Fruit fly (Drosophila melanogaster) whole organism, prepupa: ENCODE measurements around the gene Npc1a.

Source experiments
- Blimp-1 ChIP-seq: fragments of 200-800 bp; sonication (Bioruptor generic); optimal IDR thresholded peaks from 3 replicates; lab custom pipeline; 2017; ENCODE audit warnings: missing biosample characterization, missing genetic modification characterization, mild to moderate bottlenecking, moderate library complexity, missing genetic modification reagents
- CG10631 ChIP-seq: fragments of 200-800 bp; sonication (Bioruptor generic); optimal IDR thresholded peaks from 2 replicates; lab custom pipeline; 2016; ENCODE audit warnings: missing biosample characterization, missing genetic modification characterization
- CG10669 ChIP-seq: fragments of 200-800 bp; sonication (Bioruptor generic); optimal IDR thresholded peaks from 3 replicates; lab custom pipeline; 2018; ENCODE audit warnings: missing biosample characterization, mild to moderate bottlenecking, missing genetic modification characterization, moderate library complexity
- CG11294 ChIP-seq: fragments of 200-800 bp; sonication (Bioruptor generic); IDR thresholded peaks from 2 replicates; pipeline ENCODE4 v1.3.6; 2022; ENCODE audit warnings: missing biosample characterization, missing genetic modification characterization
- CG11902 ChIP-seq: fragments of 200-800 bp; sonication (Bioruptor generic); optimal IDR thresholded peaks from 3 replicates; lab custom pipeline; 2016; ENCODE audit warnings: missing biosample characterization, missing genetic modification characterization
- CG15336 ChIP-seq: fragments of 200-800 bp; sonication (Bioruptor generic); IDR thresholded peaks from 2 replicates; pipeline ENCODE4 v1.3.6; 2022; ENCODE audit warnings: missing biosample characterization, missing genetic modification characterization
- CG1621 ChIP-seq: fragments of 200-800 bp; sonication (Bioruptor generic); optimal IDR thresholded peaks from 3 replicates; lab custom pipeline; 2018; ENCODE audit warnings: missing biosample characterization, mild to moderate bottlenecking, missing genetic modification characterization
- CG3032 ChIP-seq: fragments of 200-800 bp; optimal IDR thresholded peaks from 2 replicates; lab custom pipeline; 2019; ENCODE audit warnings: missing biosample characterization, mild to moderate bottlenecking, missing genetic modification characterization, moderate library complexity
- CG31627 ChIP-seq: fragments of 200-800 bp; sonication (Bioruptor generic); optimal IDR thresholded peaks from 3 replicates; lab custom pipeline; 2016; ENCODE audit warnings: missing biosample characterization, missing genetic modification characterization
- CG3919 ChIP-seq: fragments of 200-800 bp; sonication (Bioruptor generic); optimal IDR thresholded peaks from 3 replicates; lab custom pipeline; 2016; ENCODE audit warnings: missing biosample characterization, missing genetic modification characterization
- CG6163 ChIP-seq: fragments of 200-800 bp; sonication (Bioruptor generic); IDR thresholded peaks from 3 replicates; pipeline ENCODE4 v1.3.6; 2022; ENCODE audit warnings: missing biosample characterization, missing genetic modification characterization
- CG6792 ChIP-seq: fragments of 200-800 bp; sonication (Bioruptor generic); optimal IDR thresholded peaks from 3 replicates; lab custom pipeline; 2016; ENCODE audit warnings: missing biosample characterization, missing genetic modification characterization
- CG6808 ChIP-seq: fragments of 200-800 bp; sonication (Bioruptor generic); optimal IDR thresholded peaks from 3 replicates; lab custom pipeline; 2017; ENCODE audit warnings: missing biosample characterization, missing genetic modification characterization, mild to moderate bottlenecking, moderate library complexity, missing genetic modification reagents
- CG6854 ChIP-seq: fragments of 200-800 bp; sonication (Bioruptor generic); optimal IDR thresholded peaks from 2 replicates; lab custom pipeline; 2017; ENCODE audit warnings: missing biosample characterization, mild to moderate bottlenecking, missing genetic modification characterization
- CG7368 ChIP-seq: fragments of 200-800 bp; sonication (Bioruptor generic); optimal IDR thresholded peaks from 3 replicates; lab custom pipeline; 2016; ENCODE audit warnings: missing biosample characterization, missing genetic modification characterization
- CG8119 ChIP-seq: fragments of 200-800 bp; sonication (Bioruptor generic); IDR thresholded peaks from 3 replicates; pipeline ENCODE4 v1.3.6; 2022; ENCODE audit warnings: missing biosample characterization, missing genetic modification characterization
- CG8319 ChIP-seq: fragments of 200-800 bp; sonication (Bioruptor generic); optimal IDR thresholded peaks from 3 replicates; lab custom pipeline; 2016; ENCODE audit warnings: missing biosample characterization, missing genetic modification characterization
- CG8632 ChIP-seq: fragments of 200-800 bp; sonication (Bioruptor generic); optimal IDR thresholded peaks from 3 replicates; lab custom pipeline; 2016; ENCODE audit warnings: missing biosample characterization, missing genetic modification characterization
- CG9139 ChIP-seq: fragments of 200-800 bp; sonication (Bioruptor generic); optimal IDR thresholded peaks from 3 replicates; lab custom pipeline; 2017; ENCODE audit warnings: missing biosample characterization, mild to moderate bottlenecking, missing genetic modification characterization
- Eip75B ChIP-seq: fragments of 200-800 bp; sonication (Bioruptor generic); optimal IDR thresholded peaks from 3 replicates; lab custom pipeline; 2016; ENCODE audit warnings: missing biosample characterization, missing genetic modification characterization
- Eip78C ChIP-seq: fragments of 200-800 bp; sonication (Bioruptor generic); peaks from one replicate; lab custom pipeline; 2016; ENCODE audit warnings: missing biosample characterization, missing genetic modification characterization
- Eip93F ChIP-seq: fragments of 200-800 bp; sonication (Bioruptor generic); optimal IDR thresholded peaks from 2 replicates; lab custom pipeline; 2016; ENCODE audit warnings: missing biosample characterization, mild to moderate bottlenecking, missing genetic modification characterization
- Ets21C ChIP-seq: fragments of 200-800 bp; sonication (Bioruptor generic); optimal IDR thresholded peaks from 3 replicates; lab custom pipeline; 2016; ENCODE audit warnings: missing biosample characterization, missing genetic modification characterization
- Ets96B ChIP-seq: fragments of 200-800 bp; optimal IDR thresholded peaks from 2 replicates; lab custom pipeline; 2019; ENCODE audit warnings: missing biosample characterization, mild to moderate bottlenecking, missing genetic modification characterization, moderate library complexity
- Gug ChIP-seq: fragments of 200-800 bp; sonication (Bioruptor generic); IDR thresholded peaks from 2 replicates; pipeline ENCODE4 v1.3.6; 2022; ENCODE audit warnings: missing biosample characterization, missing genetic modification characterization
- Hr38 ChIP-seq: sonication (Bioruptor generic); optimal IDR thresholded peaks from 2 replicates; lab custom pipeline; 2016; ENCODE audit warnings: missing biosample characterization, missing genetic modification characterization
- Hr4 ChIP-seq: fragments of 200-800 bp; sonication (Bioruptor generic); optimal IDR thresholded peaks from 3 replicates; lab custom pipeline; 2016; ENCODE audit warnings: missing biosample characterization, missing genetic modification characterization
- Met ChIP-seq: fragments of 200-800 bp; sonication (Bioruptor generic); optimal IDR thresholded peaks from 3 replicates; lab custom pipeline; 2016; ENCODE audit warnings: missing biosample characterization, missing genetic modification characterization
- OdsH ChIP-seq: fragments of 200-800 bp; sonication (Bioruptor generic); optimal IDR thresholded peaks from 3 replicates; lab custom pipeline; 2016; ENCODE audit warnings: missing biosample characterization, missing genetic modification characterization
- Sox102F ChIP-seq: fragments of 200-800 bp; sonication (Bioruptor generic); optimal IDR thresholded peaks from 2 replicates; lab custom pipeline; 2016; ENCODE audit warnings: missing biosample characterization, mild to moderate bottlenecking, missing genetic modification characterization
- Sox14 ChIP-seq: fragments of 200-800 bp; sonication (Bioruptor generic); optimal IDR thresholded peaks from 3 replicates; lab custom pipeline; 2016; ENCODE audit warnings: missing biosample characterization, missing genetic modification characterization
- Sox15 ChIP-seq: fragments of 200-800 bp; sonication (Bioruptor generic); optimal IDR thresholded peaks from 3 replicates; lab custom pipeline; 2016; ENCODE audit warnings: missing biosample characterization, missing genetic modification characterization
- achi ChIP-seq: fragments of 200-800 bp; sonication (Bioruptor generic); optimal IDR thresholded peaks from 3 replicates; lab custom pipeline; 2016; ENCODE audit warnings: missing biosample characterization, missing genetic modification characterization
- acj6 ChIP-seq: fragments of 200-800 bp; sonication (Bioruptor generic); optimal IDR thresholded peaks from 3 replicates; lab custom pipeline; 2016; ENCODE audit warnings: missing biosample characterization, missing genetic modification characterization
- cyc ChIP-seq: fragments of 200-800 bp; sonication (Bioruptor generic); optimal IDR thresholded peaks from 3 replicates; lab custom pipeline; 2016; ENCODE audit warnings: missing biosample characterization, missing genetic modification characterization
- dac ChIP-seq: fragments of 200-800 bp; sonication (Bioruptor generic); optimal IDR thresholded peaks from 2 replicates; lab custom pipeline; 2017; ENCODE audit warnings: missing biosample characterization, mild to moderate bottlenecking, missing genetic modification characterization
- esn ChIP-seq: fragments of 200-800 bp; sonication (Bioruptor generic); optimal IDR thresholded peaks from 2 replicates; lab custom pipeline; 2016; ENCODE audit warnings: missing biosample characterization, mild to moderate bottlenecking, missing genetic modification characterization, moderate library complexity
- fd59A ChIP-seq: fragments of 200-800 bp; sonication (Bioruptor generic); optimal IDR thresholded peaks from 2 replicates; lab custom pipeline; 2017; ENCODE audit warnings: missing biosample characterization, mild to moderate bottlenecking, missing genetic modification characterization, missing genetic modification reagents
- fd85E ChIP-seq: fragments of 200-800 bp; sonication (Bioruptor generic); optimal IDR thresholded peaks from 3 replicates; lab custom pipeline; 2016; ENCODE audit warnings: missing biosample characterization, missing genetic modification characterization
- fkh ChIP-seq: fragments of 200-800 bp; sonication (Bioruptor generic); optimal IDR thresholded peaks from 3 replicates; lab custom pipeline; 2017; ENCODE audit warnings: missing biosample characterization, mild to moderate bottlenecking, missing genetic modification characterization, moderate library complexity
- lz ChIP-seq: fragments of 200-800 bp; sonication (Bioruptor generic); optimal IDR thresholded peaks from 3 replicates; lab custom pipeline; 2016; ENCODE audit warnings: missing biosample characterization, missing genetic modification characterization
- net ChIP-seq: fragments of 200-800 bp; sonication (Bioruptor generic); optimal IDR thresholded peaks from 3 replicates; lab custom pipeline; 2016; ENCODE audit warnings: missing biosample characterization, missing genetic modification characterization
- salr ChIP-seq, 2 experiments: fragments of 200-800 bp; sonication (Bioruptor generic); optimal IDR thresholded peaks; 3 replicates each; lab custom pipeline; 2016 to 2018; ENCODE audit warnings: missing biosample characterization in 2 of 2, missing genetic modification characterization in 2 of 2, mild to moderate bottlenecking in 1 of 2
- ss ChIP-seq, 2 experiments: fragments of 200-800 bp; sonication (Bioruptor generic); optimal IDR thresholded peaks; 2 replicates in 1 of 2; 3 replicates in 1 of 2; lab custom pipeline; 2017 to 2018; ENCODE audit warnings: mild to moderate bottlenecking in 2 of 2, missing biosample characterization in 2 of 2, missing genetic modification characterization in 2 of 2, moderate library complexity in 1 of 2
- svp ChIP-seq: fragments of 200-800 bp; sonication (Bioruptor generic); peaks from one replicate; lab custom pipeline; 2016; ENCODE audit warnings: missing biosample characterization, missing genetic modification characterization
- topi ChIP-seq: fragments of 200-800 bp; sonication (Bioruptor generic); optimal IDR thresholded peaks from 3 replicates; lab custom pipeline; 2016; ENCODE audit warnings: missing biosample characterization, missing genetic modification characterization

Npc1a gene

dm6 chr2L:10263343-10263744 is 42.3 kb upstream of the Npc1a start, which contains the start of gene Rsf1:
Gene Rsf1, minus strand, starts transcription at chr2L:10263554.
- no peak for TF ChIP-seq CG6808 (GFP tag; lab: Kevin White, UChicago)
- peak; percentile 18 for TF ChIP-seq Eip78C

DNA sequence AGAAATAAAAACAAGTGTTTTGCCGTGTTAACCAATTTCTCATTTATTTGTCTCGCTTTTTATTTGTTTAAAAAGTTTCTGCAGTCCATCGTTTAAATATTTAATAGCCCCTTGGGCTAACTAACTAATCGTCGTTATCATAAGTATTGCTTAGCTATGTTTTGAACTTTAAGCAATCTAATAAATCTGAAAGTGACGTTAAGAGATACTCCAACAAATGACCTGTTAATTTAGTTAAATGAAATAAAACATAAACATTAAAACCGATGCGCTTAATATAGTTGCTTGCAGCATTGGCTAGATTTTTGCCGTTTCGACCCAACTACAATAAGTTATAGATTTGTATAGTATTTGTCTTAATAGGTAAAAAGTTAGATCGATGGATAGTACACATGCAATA is 40.8 kb upstream of the Npc1a start:
- no peak for TF ChIP-seq CG7368 (GFP tag; lab: Kevin White, UChicago)
- TF ChIP-seq svp (GFP tag; lab: Kevin White, UChicago): no peak
- no peak for TF ChIP-seq CG6163
- no peak for TF ChIP-seq CG1621
- TF ChIP-seq Met (GFP tag; lab: Kevin White, UChicago): no peak
- TF ChIP-seq CG6792 (GFP tag; lab: Kevin White, UChicago): no peak
- no peak for TF ChIP-seq CG10631 (GFP tag; lab: Kevin White, UChicago)
- TF ChIP-seq Sox15 (GFP tag; lab: Kevin White, UChicago): no peak
- TF ChIP-seq salr (GFP tag; optimal IDR thresholded peaks at IDR 0.05; lab: Kevin White, UChicago): no peak
- no peak for TF ChIP-seq Blimp-1 (GFP tag; lab: Kevin White, UChicago)
- TF ChIP-seq topi: no peak
- TF ChIP-seq achi (GFP tag; lab: Kevin White, UChicago): no peak
- no peak for TF ChIP-seq CG3919
- no peak for TF ChIP-seq ss (GFP tag; optimal IDR thresholded peaks at IDR 0.05; lab: Kevin White, UChicago)
- TF ChIP-seq CG8119 (GFP tag; lab: Robert Waterston, UW): no peak
- TF ChIP-seq CG10669: no peak
- no peak for TF ChIP-seq CG9139 (GFP tag; lab: Kevin White, UChicago)
- no peak for TF ChIP-seq Ets96B

DNA sequence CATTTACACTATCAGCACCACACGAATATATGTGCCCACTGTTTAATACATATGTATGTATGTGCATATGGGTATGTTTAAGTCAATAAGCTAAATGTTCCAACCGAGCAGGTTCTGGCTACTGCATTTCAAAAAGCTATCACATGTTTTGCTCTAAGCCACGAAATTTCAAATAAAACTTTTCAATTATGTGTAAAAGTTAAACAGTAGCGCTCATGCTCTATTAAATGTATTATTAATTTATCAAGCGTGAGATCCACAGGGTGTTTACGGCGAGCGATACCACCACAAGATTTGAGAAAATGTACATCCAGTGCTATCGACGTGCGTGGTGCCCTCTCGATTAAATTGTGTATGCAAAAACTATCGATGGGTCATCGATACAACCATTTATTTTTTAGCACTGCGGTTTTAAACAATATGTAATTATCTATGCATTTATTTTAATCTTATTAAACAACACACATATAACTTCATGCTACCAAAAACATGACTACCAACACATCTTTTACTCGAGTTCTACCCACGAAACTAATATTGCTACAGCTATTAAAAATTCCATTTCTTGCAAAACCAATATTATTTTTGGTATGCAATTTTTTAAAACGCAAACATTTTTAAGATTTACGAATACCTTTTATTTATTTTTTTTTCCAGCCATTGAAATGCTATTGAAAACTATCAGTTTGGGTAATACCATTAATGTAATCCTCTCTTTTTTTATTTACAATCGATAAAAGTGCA is 39.9 kb upstream of the Npc1a start, which contains the start of gene Pten:
TSS of gene Pten (minus strand) at position 300 of the 744 bp plus-strand sequence.
- TF ChIP-seq CG8632 (peak; percentile 37), Sox14 (peak; percentile 55), OdsH (GFP tag; lab: Kevin White, UChicago) (peak; percentile 62), Eip78C (peak; percentile 89), Sox102F (no peak), Eip93F (no peak), Hr38 (GFP tag; lab: Kevin White, UChicago) (no peak), Ets96B (peak; percentile 55), CG11902 (GFP tag; lab: Kevin White, UChicago) (peak; percentile 33), ss (GFP tag; optimal IDR thresholded peaks at IDR 0.05; lab: Kevin White, UChicago) (peak in 1 of 2 experiments; percentile 3), net (GFP tag; lab: Kevin White, UChicago) (no peak), Hr4 (GFP tag; lab: Kevin White, UChicago) (peak; percentile 80), CG6792 (GFP tag; lab: Kevin White, UChicago) (peak; percentile 16), cyc (GFP tag; lab: Kevin White, UChicago) (peak; percentile 52), CG31627 (peak; percentile 56), fd85E (no peak), CG9139 (GFP tag; lab: Kevin White, UChicago) (no peak), CG3032 (peak; percentile 61), CG8319 (GFP tag; lab: Kevin White, UChicago) (peak; percentile 48), CG3919 (no peak), topi (peak; percentile 68), esn (GFP tag; lab: Kevin White, UChicago) (peak; percentile 67), fkh (GFP tag; lab: Kevin White, UChicago) (peak; percentile 86), CG11294 (GFP tag; lab: Robert Waterston, UW) (no peak), CG10631 (GFP tag; lab: Kevin White, UChicago) (no peak), CG15336 (GFP tag; lab: Robert Waterston, UW) (peak; percentile 72), CG6854 (GFP tag; lab: Kevin White, UChicago) (peak; percentile 25), Sox15 (GFP tag; lab: Kevin White, UChicago) (peak; percentile 11), Eip75B (GFP tag; lab: Kevin White, UChicago) (peak; percentile 66), Ets21C (peak; percentile 42), dac (GFP tag; lab: Kevin White, UChicago) (no peak), lz (GFP tag; lab: Kevin White, UChicago) (peak; percentile 69), fd59A (GFP tag; lab: Kevin White, UChicago) (no peak), Gug (GFP tag; lab: Robert Waterston, UW) (no peak), Met (GFP tag; lab: Kevin White, UChicago) (peak; percentile 71), acj6 (GFP tag; lab: Kevin White, UChicago) (peak; percentile 50)
